Worm (Caenorhabditis elegans) whole organism, L3 larva: ENCODE results near the gene lips-13.

ENCODE experiments used
- egl-5 ChIP-seq: fragments of 150-350 bp; optimal IDR thresholded peaks from 2 replicates; lab custom pipeline; 2017; ENCODE audit warnings: missing biosample characterization, missing genetic modification reagents, missing genetic modification characterization, inconsistent platforms
- mdl-1 ChIP-seq: fragments of 150-350 bp; optimal IDR thresholded peaks from 2 replicates; lab custom pipeline; 2014; ENCODE audit warnings: missing biosample characterization, missing genetic modification characterization
- nhr-237 ChIP-seq: fragments of 150-350 bp; optimal IDR thresholded peaks from 2 replicates; lab custom pipeline; 2014; ENCODE audit warnings: missing biosample characterization, missing genetic modification characterization
- nhr-28 ChIP-seq: fragments of 150-350 bp; optimal IDR thresholded peaks from 2 replicates; lab custom pipeline; 2014; ENCODE audit warnings: missing biosample characterization, missing genetic modification characterization
- pqm-1 ChIP-seq: fragments of 150-350 bp; optimal IDR thresholded peaks from 2 replicates; lab custom pipeline; 2017; ENCODE audit warnings: missing biosample characterization, missing genetic modification characterization, inconsistent platforms
- skn-1 ChIP-seq: fragments of 150-350 bp; optimal IDR thresholded peaks from 2 replicates; lab custom pipeline; 2014; ENCODE audit warnings: missing biosample characterization, missing genetic modification characterization
- snpc-4 ChIP-seq: fragments of 150-350 bp; optimal IDR thresholded peaks from 2 replicates; lab custom pipeline; 2014; ENCODE audit warnings: missing biosample characterization, missing genetic modification characterization
- zag-1 ChIP-seq: fragments of 150-350 bp; optimal IDR thresholded peaks from 2 replicates; lab custom pipeline; 2014; ENCODE audit warnings: missing biosample characterization, missing genetic modification characterization
- ztf-11 ChIP-seq: fragments of 150-350 bp; optimal IDR thresholded peaks from 2 replicates; lab custom pipeline; 2014; ENCODE audit warnings: missing biosample characterization, missing genetic modification characterization

ce11 chrII:1082859-1083258, 35.0 kb downstream of the lips-13 start, which contains the start of gene K02E7.1:
- TF ChIP-seq pqm-1 (tag; lab: Kevin White, UChicago) (no peak), egl-5 (no peak), nhr-237 (tag; lab: Kevin White, UChicago) (no peak), ztf-11 (tag; lab: Kevin White, UChicago) (no peak), nhr-28 (no peak), skn-1 (tag; lab: Kevin White, UChicago) (no peak), mdl-1 (no peak), snpc-4 (tag; lab: Kevin White, UChicago) (no peak), zag-1 (no peak)
